Fruit fly (Drosophila melanogaster): ENCODE data around the gene Naa20A.

DNA sequence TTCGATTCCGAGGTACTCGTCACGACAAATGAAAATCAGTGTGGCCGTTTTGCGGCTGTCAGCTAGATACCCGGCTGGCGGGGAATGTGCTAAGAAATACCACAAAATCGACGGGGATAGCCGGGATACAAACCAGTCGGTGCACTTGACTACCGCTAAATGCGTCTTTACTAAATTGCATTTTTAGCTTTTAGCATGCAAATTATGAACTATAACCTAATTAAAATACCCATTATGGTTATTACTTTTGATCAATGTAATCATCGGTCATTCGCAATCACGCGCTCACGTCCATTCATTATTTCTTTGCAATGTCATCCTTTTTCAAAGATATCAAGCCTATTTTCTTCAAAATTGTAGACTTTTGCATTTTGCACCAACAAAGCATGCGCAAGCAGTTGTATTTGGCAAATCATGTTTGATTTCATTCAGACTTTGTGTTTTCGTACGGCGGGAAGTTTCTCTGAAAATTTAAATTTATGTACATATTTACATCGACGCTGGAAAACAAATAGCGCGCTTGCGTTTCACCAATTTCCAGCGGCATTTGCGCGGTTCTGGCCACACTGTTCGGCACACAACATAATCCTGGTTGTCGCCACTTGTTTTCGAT lies 15.6 kb upstream of the Naa20A start, which contains the start of gene Rcd-1:
- TF ChIP-seq woc (GFP tag; optimal IDR thresholded peaks at IDR 0.05) (no peak), dsf (GFP tag; optimal IDR thresholded peaks at IDR 0.05; ENCODE audit: borderline replicate concordance) (no peak), OdsH (GFP tag; optimal IDR thresholded peaks at IDR 0.05) (no peak), Hr78 (GFP tag; optimal IDR thresholded peaks at IDR 0.05) (no peak), br (GFP tag; optimal IDR thresholded peaks at IDR 0.05) (no peak)

Data from whole organism, wandering third instar larva.